Fruit fly (Drosophila melanogaster) whole organism: ENCODE data around the gene CG7557.

ENCODE experiments used
- CG8478 ChIP-seq: fragments of >200 bp; optimal IDR thresholded peaks from 2 replicates; lab custom pipeline; 2018; ENCODE audit warnings: inconsistent platforms
- Dll ChIP-seq: fragments of >200 bp; optimal IDR thresholded peaks from 2 replicates; lab custom pipeline; 2017
- EcR ChIP-seq, 2 experiments: fragments of >200 bp; optimal IDR thresholded peaks; 2 replicates each; lab custom pipeline; 2017; ENCODE audit warnings: missing biosample characterization in 2 of 2, missing genetic modification characterization in 2 of 2, missing genetic modification reagents in 2 of 2
- pan ChIP-seq: fragments of >200 bp; optimal IDR thresholded peaks from 2 replicates; lab custom pipeline; 2017
- psq ChIP-seq: fragments of >200 bp; optimal IDR thresholded peaks from 2 replicates; lab custom pipeline; 2017
- usp ChIP-seq: fragments of >200 bp; optimal IDR thresholded peaks from 2 replicates; lab custom pipeline; 2017; ENCODE audit warnings: missing biosample characterization, missing genetic modification characterization, mixed read lengths

- no peak for TF ChIP-seq pan
- no peak for TF ChIP-seq psq
- no peak for TF ChIP-seq CG8478 (lab: Kevin White, UChicago)
- no peak for TF ChIP-seq EcR (GFP tag; optimal IDR thresholded peaks at IDR 0.05; lab: Kevin White, UChicago)
- no peak for TF ChIP-seq usp (GFP tag; lab: Kevin White, UChicago)
- no peak for TF ChIP-seq Dll (lab: Kevin White, UChicago)
Measured at dm6 chr3L:11428390-11428789, 16.6 kb upstream of the CG7557 start.
